Worm (Caenorhabditis elegans) whole organism, L3 larva: ENCODE measurements around the gene gtap-2.

Experiments
- ceh-9 ChIP-seq: sonication (generic microtip); optimal IDR thresholded peaks from 2 replicates; lab custom pipeline; 2018; ENCODE audit warnings: missing biosample characterization, missing genetic modification characterization
- egl-27 ChIP-seq: sonication (generic microtip); optimal IDR thresholded peaks from 4 replicates; lab custom pipeline; 2017; ENCODE audit warnings: missing biosample characterization, missing genetic modification reagents, missing genetic modification characterization
- elt-3 ChIP-seq, 3 experiments: fragments of 150-350 bp in 1 of 3; sonication (generic microtip) in 2 of 3; optimal IDR thresholded peaks; 2 replicates in 2 of 3; 4 replicates in 1 of 3; lab custom pipeline; 2014 to 2017; ENCODE audit warnings: missing biosample characterization in 3 of 3, missing genetic modification characterization in 3 of 3
- nfya-1 ChIP-seq: sonication (generic microtip); optimal IDR thresholded peaks from 2 replicates; lab custom pipeline; 2017; ENCODE audit warnings: missing genetic modification characterization, mild to moderate bottlenecking, missing compliant biosample characterization, antibody characterized with exemption, moderate library complexity; ENCODE audit not compliant: insufficient read depth
- nhr-25 ChIP-seq: sonication (generic microtip); optimal IDR thresholded peaks from 2 replicates; lab custom pipeline; 2017; ENCODE audit warnings: missing biosample characterization, missing genetic modification characterization
- unc-39 ChIP-seq: sonication (generic microtip); optimal IDR thresholded peaks from 4 replicates; lab custom pipeline; 2017; ENCODE audit warnings: missing biosample characterization, missing genetic modification characterization

DNA sequence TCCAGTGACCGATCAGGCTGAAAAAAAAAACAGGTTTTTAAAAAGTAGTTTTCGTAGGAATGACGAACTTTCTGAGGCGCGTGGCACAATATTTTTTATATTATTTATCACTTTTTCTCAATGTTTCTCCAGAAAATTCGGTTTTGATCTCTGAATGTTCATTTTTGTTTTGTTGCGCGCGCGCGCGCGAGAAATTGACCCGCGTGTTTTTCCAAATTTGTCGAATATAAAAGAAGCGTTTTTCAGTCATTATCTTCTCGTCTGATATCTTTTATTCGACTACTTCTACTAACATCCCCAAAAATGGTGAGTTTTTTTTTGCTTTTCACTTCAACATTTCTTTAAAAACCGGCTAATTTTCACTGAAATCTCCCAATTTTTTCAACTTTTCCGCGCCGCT is 49.5 kb upstream of the gtap-2 start, which contains the start of gene rmd-1:
- TF ChIP-seq unc-39 = no peak
- TF ChIP-seq elt-3 (tag; optimal IDR thresholded peaks at IDR 0.05; lab: Kevin White, UChicago) = no peak
- no peak for TF ChIP-seq nfya-1 (tag; lab: Kevin White, UChicago)
- no peak for TF ChIP-seq egl-27 (tag; lab: Kevin White, UChicago)
- TF ChIP-seq nhr-25 = no peak
- TF ChIP-seq ceh-9 (tag; lab: Kevin White, UChicago) = no peak
